Worm (Caenorhabditis elegans) whole organism, L4 larva: Measurements from ENCODE around the gene cisd-3.1.

Source experiments
- ZK337.2 ChIP-seq: fragments of 200-800 bp; sonication (Bioruptor generic); IDR thresholded peaks from 2 replicates; pipeline ENCODE4 v1.3.6; 2022; ENCODE audit warnings: missing genetic modification reagents, missing genetic modification characterization, missing compliant biosample characterization
- ceh-82 ChIP-seq: sonication (generic microtip); optimal IDR thresholded peaks from 2 replicates; lab custom pipeline; 2017; ENCODE audit warnings: missing biosample characterization, missing genetic modification characterization
- lin-39 ChIP-seq: fragments of 150-350 bp; optimal IDR thresholded peaks from 2 replicates; lab custom pipeline; 2014; ENCODE audit warnings: missing biosample characterization, missing genetic modification reagents, missing genetic modification characterization
- nhr-237 ChIP-seq: sonication (generic microtip); optimal IDR thresholded peaks from 2 replicates; lab custom pipeline; 2017; ENCODE audit warnings: missing biosample characterization, missing genetic modification characterization
- nhr-77 ChIP-seq: fragments of 150-350 bp; optimal IDR thresholded peaks from 2 replicates; lab custom pipeline; 2014; ENCODE audit warnings: missing biosample characterization, missing genetic modification characterization
- snpc-4 ChIP-seq: fragments of 150-350 bp; optimal IDR thresholded peaks from 2 replicates; lab custom pipeline; 2014; ENCODE audit warnings: missing biosample characterization, missing genetic modification characterization
- unc-62 ChIP-seq, 3 experiments: fragments of 150-350 bp in 1 of 3; sonication (generic microtip); optimal IDR thresholded peaks in 2 of 3; peaks in 1 of 3; 1 replicate in 1 of 3; 2 replicates in 2 of 3; lab custom pipeline; 2014 to 2017; ENCODE audit warnings: missing biosample characterization in 3 of 3, missing genetic modification characterization in 3 of 3, missing genetic modification reagents in 3 of 3, missing genotype in 1 of 3

- TF ChIP-seq snpc-4 (tag; lab: Kevin White, UChicago), result no peak
- no peak for TF ChIP-seq ceh-82 (tag; lab: Kevin White, UChicago)
- TF ChIP-seq nhr-77 (tag; lab: Kevin White, UChicago), result no peak
- TF ChIP-seq nhr-237 (tag; lab: Kevin White, UChicago), result no peak
- TF ChIP-seq ZK337.2 (GFP tag; lab: Robert Waterston, UW), result no peak
- no peak for TF ChIP-seq unc-62 (GFP tag; optimal IDR thresholded peaks at IDR 0.05 in 1 of 2; lab: Kevin White, UChicago)
- TF ChIP-seq unc-62 (tag; optimal IDR thresholded peaks at IDR 0.05; lab: Kevin White, UChicago), result no peak
- no peak for TF ChIP-seq lin-39 (tag; lab: Kevin White, UChicago)
Observed at ce11 chrIII:4506590-4507128, 36.0 kb upstream of the cisd-3.1 start.
